Fruit fly (Drosophila melanogaster): Measurements from ENCODE around the gene CG17637.

The CG17637 gene

DNA sequence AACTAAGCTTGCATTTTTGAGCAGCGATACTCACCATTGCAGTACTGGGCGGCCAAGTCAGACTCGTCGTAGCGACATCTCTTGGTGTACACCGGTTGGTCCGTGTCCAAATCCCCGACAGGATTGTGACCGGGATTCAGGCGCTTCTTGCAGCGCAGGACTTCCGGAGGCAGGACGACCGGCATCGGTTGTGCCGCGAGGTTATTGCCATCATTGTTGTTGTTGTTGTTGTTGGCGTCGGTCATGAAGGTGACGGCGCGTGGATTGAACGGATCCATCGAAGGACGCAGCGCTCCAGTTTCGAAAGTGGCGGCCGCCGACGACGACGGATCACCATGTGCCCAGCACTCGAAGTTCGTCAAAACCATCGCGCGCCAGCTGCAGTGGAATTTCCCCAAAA lies 31.4 kb upstream of the CG17637 start:
- TF ChIP-seq woc (GFP tag; optimal IDR thresholded peaks at IDR 0.05) (no peak), pan (optimal IDR thresholded peaks at IDR 0.05) (no peak), usp (GFP tag; optimal IDR thresholded peaks at IDR 0.05) (no peak), Hr83 (GFP tag; optimal IDR thresholded peaks at IDR 0.05; ENCODE audit: poor library complexity, severe bottlenecking) (no peak), Rel (GFP tag; optimal IDR thresholded peaks at IDR 0.05) (no peak), Rel (tag; optimal IDR thresholded peaks at IDR 0.05) (no peak), N (GFP tag; optimal IDR thresholded peaks at IDR 0.05) (no peak), rgr (GFP tag; optimal IDR thresholded peaks at IDR 0.05) (no peak), h (GFP tag; optimal IDR thresholded peaks at IDR 0.05) (no peak), Mio (GFP tag; optimal IDR thresholded peaks at IDR 0.05) (no peak), dmrt93B (GFP tag; optimal IDR thresholded peaks at IDR 0.05) (no peak)

DNA sequence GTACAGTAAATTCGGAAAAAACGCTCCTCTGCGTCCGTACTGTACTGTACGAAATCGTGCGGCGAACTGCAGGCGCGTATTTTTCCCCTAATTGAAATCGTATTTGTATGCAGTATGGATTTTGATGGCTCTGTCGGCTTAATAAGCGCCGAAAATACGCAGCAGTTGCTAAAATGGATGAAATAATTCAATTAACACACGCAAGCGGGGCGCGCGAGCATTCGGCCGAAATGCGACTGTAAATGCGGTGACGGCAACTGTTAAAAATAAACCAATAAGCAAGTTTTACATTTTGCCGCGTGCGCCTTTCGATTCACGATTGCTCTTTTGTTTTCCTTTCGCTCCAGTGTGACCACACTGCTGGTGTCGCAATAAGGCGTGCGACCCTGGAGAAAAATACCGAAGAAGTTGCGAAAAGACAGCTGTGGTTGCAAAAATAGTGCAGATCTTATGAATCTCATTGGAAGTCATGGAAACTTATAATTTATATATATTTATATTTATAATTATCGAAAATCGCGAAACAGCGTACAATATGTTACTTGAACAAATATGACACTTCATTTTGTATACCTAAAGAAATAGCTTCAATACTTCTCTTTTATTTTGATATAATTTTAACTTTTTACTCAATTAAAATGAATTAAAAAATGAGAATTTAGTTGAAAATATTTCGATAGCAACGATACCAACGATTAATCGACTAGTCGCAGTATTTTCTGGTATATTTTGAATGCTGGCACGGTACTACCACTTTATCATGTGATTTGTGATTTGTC lies 30.8 kb upstream of the CG17637 start, which contains the start of the genes CG32428 and CG5969:
Gene CG32428 (minus strand): TSS at position 703 of the 779 bp plus-strand sequence.
Gene CG5969 (plus strand): TSS at position 763 of the 779 bp plus-strand sequence.
- TF ChIP-seq Rel (GFP tag; optimal IDR thresholded peaks at IDR 0.05) = no peak
- peak; percentile 66 for TF ChIP-seq Rel (tag; optimal IDR thresholded peaks at IDR 0.05)
- TF ChIP-seq Hr83 (GFP tag; optimal IDR thresholded peaks at IDR 0.05; ENCODE audit: poor library complexity, severe bottlenecking) = peak; percentile 38
- peak; percentile 66 for TF ChIP-seq Sp1 (GFP tag; optimal IDR thresholded peaks at IDR 0.05)
- peak; percentile 83 for TF ChIP-seq HLH106 (tag; optimal IDR thresholded peaks at IDR 0.05)
- peak; percentile 71 for TF ChIP-seq h (GFP tag; optimal IDR thresholded peaks at IDR 0.05)
- peak; percentile 49 for TF ChIP-seq rgr (GFP tag; optimal IDR thresholded peaks at IDR 0.05)
- peak; percentile 57 for TF ChIP-seq brk (GFP tag; optimal IDR thresholded peaks at IDR 0.05)
- peak; percentile 13 for TF ChIP-seq ey (GFP tag; optimal IDR thresholded peaks at IDR 0.05)
- peak; percentile 33 for TF ChIP-seq woc (GFP tag; optimal IDR thresholded peaks at IDR 0.05)
- TF ChIP-seq fru (GFP tag; optimal IDR thresholded peaks at IDR 0.05) = no peak
- peak in 1 of 2 experiments; percentile 71 for TF ChIP-seq foxo (GFP tag; optimal IDR thresholded peaks at IDR 0.05)
- TF ChIP-seq Jra (GFP tag; optimal IDR thresholded peaks at IDR 0.05) = peak; percentile 12
- TF ChIP-seq psq (GFP tag; optimal IDR thresholded peaks at IDR 0.05) = peak; percentile 91
- no peak for TF ChIP-seq Myc (optimal IDR thresholded peaks at IDR 0.05)
- no peak for TF ChIP-seq Hr78 (GFP tag; optimal IDR thresholded peaks at IDR 0.05)
- peak; percentile 29 for TF ChIP-seq sage (GFP tag; optimal IDR thresholded peaks at IDR 0.05)
- peak; percentile 47 for TF ChIP-seq dmrt93B (GFP tag; optimal IDR thresholded peaks at IDR 0.05)
- TF ChIP-seq N (GFP tag; optimal IDR thresholded peaks at IDR 0.05) = no peak
- TF ChIP-seq tai (GFP tag; optimal IDR thresholded peaks at IDR 0.05) = peak; percentile 69
- no peak for TF ChIP-seq br (GFP tag; optimal IDR thresholded peaks at IDR 0.05)
- TF ChIP-seq OdsH (GFP tag; optimal IDR thresholded peaks at IDR 0.05) = peak; percentile 18
- TF ChIP-seq dl (GFP tag; optimal IDR thresholded peaks at IDR 0.05; ENCODE audit: insufficient read depth in 1 of 2, partially characterized antibody in 2 of 2) = no peak
- peak; percentile 39 for TF ChIP-seq CG9705 (GFP tag; optimal IDR thresholded peaks at IDR 0.05)
- TF ChIP-seq GATAd (GFP tag; optimal IDR thresholded peaks at IDR 0.05) = peak; percentile 32
- peak; percentile 38 for TF ChIP-seq CrebA (GFP tag; optimal IDR thresholded peaks at IDR 0.05; ENCODE audit: borderline replicate concordance)
- TF ChIP-seq Hnf4 (GFP tag; optimal IDR thresholded peaks at IDR 0.05) = peak; percentile 47

- TF ChIP-seq jim (GFP tag; optimal IDR thresholded peaks at IDR 0.05) = no peak
- no peak for TF ChIP-seq Myc (optimal IDR thresholded peaks at IDR 0.05)
- no peak for TF ChIP-seq Sp1 (GFP tag; optimal IDR thresholded peaks at IDR 0.05)
- no peak for TF ChIP-seq GATAd (GFP tag; optimal IDR thresholded peaks at IDR 0.05)
- TF ChIP-seq br (GFP tag; optimal IDR thresholded peaks at IDR 0.05) = no peak
- TF ChIP-seq foxo (GFP tag; optimal IDR thresholded peaks at IDR 0.05) = no peak
- TF ChIP-seq usp (GFP tag; optimal IDR thresholded peaks at IDR 0.05) = no peak
- no peak for TF ChIP-seq lola (GFP tag; optimal IDR thresholded peaks at IDR 0.05)
These were observed 29.7 kb upstream of the CG17637 start, which contains the start of gene isoQC for dm6 chr3L:20474197-20474788. isoQC (plus strand) TSS chr3L:20474466.

DNA sequence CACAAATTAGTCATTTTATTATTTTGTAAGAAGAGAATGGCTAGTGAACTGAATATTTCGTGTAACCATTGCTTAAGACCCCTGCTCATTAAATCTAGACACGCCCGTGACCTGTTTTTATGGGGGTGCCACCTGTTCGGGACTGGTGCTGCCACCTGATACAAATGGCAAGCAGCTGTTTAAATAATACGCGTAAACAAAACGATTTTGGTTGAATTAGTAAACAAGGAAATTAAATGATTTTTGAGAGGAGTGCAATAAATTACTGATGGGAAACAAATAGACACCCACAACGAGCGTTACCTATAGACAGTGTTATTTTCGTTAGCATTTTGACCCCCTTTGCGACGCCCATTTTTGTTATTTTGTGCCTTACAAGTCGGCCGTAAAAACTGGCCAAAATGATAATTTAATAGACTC lies 29.2 kb upstream of the CG17637 start:
- TF ChIP-seq Dfd (GFP tag; optimal IDR thresholded peaks at IDR 0.05) (no peak), CG9705 (GFP tag; optimal IDR thresholded peaks at IDR 0.05) (peak; percentile 76), dl (GFP tag; optimal IDR thresholded peaks at IDR 0.05; ENCODE audit: insufficient read depth in 1 of 2, partially characterized antibody in 2 of 2) (no peak), lola (GFP tag; optimal IDR thresholded peaks at IDR 0.05) (no peak), OdsH (GFP tag; optimal IDR thresholded peaks at IDR 0.05) (peak; percentile 88), sage (GFP tag; optimal IDR thresholded peaks at IDR 0.05) (peak; percentile 71), Dif (GFP tag; optimal IDR thresholded peaks at IDR 0.05; ENCODE audit: partially characterized antibody) (no peak), ey (GFP tag; optimal IDR thresholded peaks at IDR 0.05) (peak; percentile 85), brk (GFP tag; optimal IDR thresholded peaks at IDR 0.05) (peak; percentile 88), Rel (GFP tag; optimal IDR thresholded peaks at IDR 0.05) (peak; percentile 19), Rel (tag; optimal IDR thresholded peaks at IDR 0.05) (peak; percentile 75), dmrt93B (GFP tag; optimal IDR thresholded peaks at IDR 0.05) (peak; percentile 68), HLH106 (tag; optimal IDR thresholded peaks at IDR 0.05) (peak; percentile 86), fru (GFP tag; optimal IDR thresholded peaks at IDR 0.05) (peak; percentile 83), tai (GFP tag; optimal IDR thresholded peaks at IDR 0.05) (peak; percentile 92), Hr83 (GFP tag; optimal IDR thresholded peaks at IDR 0.05; ENCODE audit: poor library complexity, severe bottlenecking) (peak; percentile 99), N (GFP tag; optimal IDR thresholded peaks at IDR 0.05) (no peak), br (GFP tag; optimal IDR thresholded peaks at IDR 0.05) (peak; percentile 86), Abd-B (GFP tag; optimal IDR thresholded peaks at IDR 0.05) (no peak), usp (GFP tag; optimal IDR thresholded peaks at IDR 0.05) (no peak), Hr78 (GFP tag; optimal IDR thresholded peaks at IDR 0.05) (no peak), CG32264 (GFP tag; optimal IDR thresholded peaks at IDR 0.05) (peak; percentile 67), Jra (GFP tag; optimal IDR thresholded peaks at IDR 0.05) (peak; percentile 83), Hnf4 (GFP tag; optimal IDR thresholded peaks at IDR 0.05) (peak; percentile 93), dsf (GFP tag; optimal IDR thresholded peaks at IDR 0.05; ENCODE audit: borderline replicate concordance) (peak; percentile 53), jim (GFP tag; optimal IDR thresholded peaks at IDR 0.05) (peak; percentile 56), Myc (optimal IDR thresholded peaks at IDR 0.05) (no peak)

Data from whole organism, wandering third instar larva.